Fruit fly (Drosophila melanogaster) whole organism, adult: ENCODE results near the gene Dad.

Experiments
- CG11617 ChIP-seq: fragments of 200-800 bp; sonication (Bioruptor generic); optimal IDR thresholded peaks from 2 replicates; lab custom pipeline; 2017; ENCODE audit warnings: mild to moderate bottlenecking, missing biosample characterization, missing genetic modification reagents, missing genetic modification characterization
- CG12768 ChIP-seq: fragments of 200-800 bp; sonication (Bioruptor generic); optimal IDR thresholded peaks from 2 replicates; lab custom pipeline; 2017; ENCODE audit warnings: missing biosample characterization, missing genetic modification characterization, mild to moderate bottlenecking, moderate library complexity, missing genetic modification reagents
- CG14711 ChIP-seq: fragments of 200-800 bp; sonication (Bioruptor generic); optimal IDR thresholded peaks from 2 replicates; lab custom pipeline; 2018; ENCODE audit warnings: missing biosample characterization, mild to moderate bottlenecking, missing genetic modification characterization, moderate library complexity
- CG1620 ChIP-seq: fragments of 200-800 bp; sonication (Bioruptor generic); optimal IDR thresholded peaks from 2 replicates; lab custom pipeline; 2016; ENCODE audit warnings: missing biosample characterization, missing genetic modification characterization
- CG33017 ChIP-seq: fragments of 200-800 bp; sonication (Bioruptor generic); optimal IDR thresholded peaks from 2 replicates; lab custom pipeline; 2018; ENCODE audit warnings: missing biosample characterization, mild to moderate bottlenecking, missing genetic modification characterization, moderate library complexity
- CG5204 ChIP-seq: fragments of 200-800 bp; sonication (Bioruptor generic); optimal IDR thresholded peaks from 2 replicates; lab custom pipeline; 2016; ENCODE audit warnings: missing biosample characterization, missing genetic modification characterization
- CG7045 ChIP-seq: fragments of 200-800 bp; sonication (Bioruptor generic); optimal IDR thresholded peaks from 2 replicates; lab custom pipeline; 2017; ENCODE audit warnings: missing biosample characterization, mild to moderate bottlenecking, missing genetic modification characterization
- CG7101 ChIP-seq: fragments of 200-800 bp; sonication (Bioruptor generic); optimal IDR thresholded peaks from 2 replicates; lab custom pipeline; 2018; ENCODE audit warnings: missing biosample characterization, mild to moderate bottlenecking, missing genetic modification characterization, moderate library complexity
- Clk ChIP-seq: fragments of 200-800 bp; sonication (Bioruptor generic); optimal IDR thresholded peaks from 2 replicates; lab custom pipeline; 2017; ENCODE audit warnings: missing biosample characterization, missing genetic modification characterization
- Crg-1 ChIP-seq: fragments of 200-800 bp; sonication (Bioruptor generic); optimal IDR thresholded peaks from 2 replicates; lab custom pipeline; 2016; ENCODE audit warnings: missing biosample characterization, missing genetic modification characterization
- Hr96 ChIP-seq: fragments of 200-800 bp; sonication (Bioruptor generic); optimal IDR thresholded peaks from 2 replicates; lab custom pipeline; 2016; ENCODE audit warnings: missing biosample characterization, missing genetic modification characterization
- Mnt ChIP-seq: fragments of 200-800 bp; sonication (Bioruptor generic); optimal IDR thresholded peaks from 2 replicates; lab custom pipeline; 2016; ENCODE audit warnings: missing biosample characterization, mild to moderate bottlenecking, missing genetic modification characterization
- bab1 ChIP-seq: fragments of 200-800 bp; sonication (Bioruptor generic); optimal IDR thresholded peaks from 3 replicates; lab custom pipeline; 2019; ENCODE audit warnings: missing biosample characterization, mild to moderate bottlenecking, missing genetic modification characterization, moderate library complexity
- cic ChIP-seq: fragments of 200-800 bp; sonication (Bioruptor generic); optimal IDR thresholded peaks from 2 replicates; lab custom pipeline; 2017; ENCODE audit warnings: missing biosample characterization, mild to moderate bottlenecking, missing genetic modification characterization, moderate library complexity
- cnc ChIP-seq, 2 experiments: fragments of >200 bp; optimal IDR thresholded peaks; 2 replicates each; lab custom pipeline; 2017
- kay ChIP-seq: fragments of 200-800 bp; sonication (Bioruptor generic); peaks from one replicate; lab custom pipeline; 2016; ENCODE audit warnings: missing biosample characterization, missing genetic modification characterization, borderline replicate concordance
- ovo ChIP-seq: fragments of 200-800 bp; sonication (Bioruptor generic); optimal IDR thresholded peaks from 2 replicates; lab custom pipeline; 2016; ENCODE audit warnings: missing biosample characterization, missing genetic modification characterization
- pad ChIP-seq: fragments of 200-800 bp; sonication (Bioruptor generic); optimal IDR thresholded peaks from 3 replicates; lab custom pipeline; 2017; ENCODE audit warnings: missing biosample characterization, missing genetic modification characterization, mild to moderate bottlenecking, moderate library complexity, missing genetic modification reagents
- tj ChIP-seq: fragments of 200-800 bp; sonication (Bioruptor generic); optimal IDR thresholded peaks from 3 replicates; lab custom pipeline; 2017; ENCODE audit warnings: missing biosample characterization, mild to moderate bottlenecking, missing genetic modification characterization, moderate library complexity
- toe ChIP-seq: fragments of 200-800 bp; sonication (Bioruptor generic); optimal IDR thresholded peaks from 2 replicates; lab custom pipeline; 2016; ENCODE audit warnings: missing biosample characterization, missing genetic modification characterization

The Dad gene

dm6 chr3R:17065018-17065784, 11.4 kb downstream of the Dad start:
- TF ChIP-seq Hr96 (GFP tag; lab: Kevin White, UChicago) (peak; percentile 74), CG12768 (GFP tag; lab: Kevin White, UChicago) (peak; percentile 94), toe (peak; percentile 53), Mnt (GFP tag; lab: Kevin White, UChicago) (peak; percentile 78), cnc (optimal IDR thresholded peaks at IDR 0.05; lab: Kevin White, UChicago) (no peak), CG33017 (tag; lab: Kevin White, UChicago) (peak; percentile 87), pad (peak; percentile 76), bab1 (GFP tag; lab: Kevin White, UChicago) (peak; percentile 79), CG5204 (GFP tag; lab: Kevin White, UChicago) (peak; percentile 84), CG7045 (GFP tag; lab: Kevin White, UChicago) (peak; percentile 91), Clk (peak; percentile 61), CG1620 (GFP tag; lab: Kevin White, UChicago) (peak; percentile 68), kay (GFP tag; lab: Kevin White, UChicago) (peak; percentile 91), Crg-1 (GFP tag; lab: Kevin White, UChicago) (peak; percentile 94), CG14711 (peak; percentile 87), cic (GFP tag; lab: Kevin White, UChicago) (peak; percentile 96), ovo (GFP tag; lab: Kevin White, UChicago) (peak; percentile 76), CG11617 (GFP tag; lab: Kevin White, UChicago) (peak; percentile 90), tj (GFP tag; lab: Kevin White, UChicago) (peak; percentile 88), CG7101 (tag; lab: Kevin White, UChicago) (peak; percentile 89)

DNA sequence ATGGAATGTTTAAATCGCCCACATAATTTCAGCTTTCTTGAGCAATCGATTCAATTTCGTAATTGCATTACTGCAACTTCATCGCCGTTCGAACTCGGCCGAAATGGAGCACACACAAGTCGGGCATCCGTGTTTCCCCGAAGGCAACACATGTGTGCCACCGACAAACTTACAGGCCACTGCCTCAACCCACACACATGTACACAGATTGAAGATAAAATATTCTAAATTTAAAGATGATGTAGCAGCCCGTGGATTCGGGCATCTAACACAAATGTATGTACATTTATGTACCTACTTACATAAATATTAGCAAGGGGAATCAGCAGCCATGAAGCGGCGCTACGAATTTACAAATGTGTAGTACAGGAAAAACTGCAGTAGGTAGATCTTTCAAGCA, 12.3 kb downstream of the Dad start:
- TF ChIP-seq bab1 (GFP tag; lab: Kevin White, UChicago) (no peak), CG7101 (tag; lab: Kevin White, UChicago) (no peak), kay (GFP tag; lab: Kevin White, UChicago) (peak; percentile 81)

DNA sequence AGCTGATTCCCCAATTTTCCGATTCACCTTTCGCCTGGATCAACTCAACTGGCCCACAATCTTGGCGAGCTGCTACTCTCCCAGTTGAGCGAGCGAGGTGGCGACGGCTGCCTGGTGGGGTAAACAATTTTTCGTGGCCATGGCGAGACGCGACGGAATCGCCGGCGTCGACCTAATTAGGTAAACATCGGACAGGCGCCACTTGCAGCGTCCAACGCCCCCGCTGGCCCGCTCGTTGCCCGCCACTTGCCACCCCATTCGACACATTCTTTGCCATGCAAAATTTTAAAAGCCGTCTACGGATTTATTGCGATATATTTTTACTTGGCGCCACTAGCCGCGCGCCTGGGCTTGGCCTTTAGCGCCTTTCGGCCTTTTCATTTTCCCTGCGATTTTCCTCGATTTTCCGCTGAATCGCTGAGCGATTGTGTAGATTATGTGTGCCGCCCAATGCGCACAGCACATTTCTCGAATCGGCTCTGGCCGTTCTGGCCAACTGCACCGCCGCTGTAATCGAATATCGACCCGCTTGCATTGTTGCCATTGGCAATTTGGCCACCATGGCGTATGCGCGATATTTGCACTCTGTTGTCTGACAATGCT, 13.1 kb downstream of the Dad start:
- TF ChIP-seq tj (GFP tag; lab: Kevin White, UChicago): no peak
- TF ChIP-seq Hr96 (GFP tag; lab: Kevin White, UChicago): no peak
- TF ChIP-seq CG5204 (GFP tag; lab: Kevin White, UChicago): no peak
- TF ChIP-seq CG14711: no peak
- TF ChIP-seq CG12768 (GFP tag; lab: Kevin White, UChicago): no peak
- no peak for TF ChIP-seq cic (GFP tag; lab: Kevin White, UChicago)
- TF ChIP-seq Mnt (GFP tag; lab: Kevin White, UChicago): no peak
- TF ChIP-seq Clk: no peak
- no peak for TF ChIP-seq cnc (optimal IDR thresholded peaks at IDR 0.05; lab: Kevin White, UChicago)

DNA sequence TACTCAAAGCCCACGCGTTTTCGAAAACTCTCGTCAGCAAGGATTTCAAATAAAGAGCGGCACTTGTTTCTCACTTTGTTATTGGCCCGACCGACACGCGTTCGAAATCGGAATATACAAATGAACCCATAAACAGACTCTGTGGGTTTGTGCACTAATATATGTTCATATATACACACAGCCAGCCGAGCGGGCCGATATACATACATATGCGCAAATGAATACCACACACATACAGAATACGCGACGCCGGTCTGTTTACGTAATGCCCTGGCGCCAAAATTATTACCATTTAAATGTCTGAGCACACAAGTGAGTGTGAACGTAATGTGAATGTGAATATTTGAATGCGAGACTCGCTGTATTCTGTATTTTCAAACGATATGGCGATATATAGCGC, 13.9 kb downstream of the Dad start:
- TF ChIP-seq bab1 (GFP tag; lab: Kevin White, UChicago) (no peak), cic (GFP tag; lab: Kevin White, UChicago) (peak; percentile 74), tj (GFP tag; lab: Kevin White, UChicago) (no peak), CG7101 (tag; lab: Kevin White, UChicago) (peak; percentile 4), CG12768 (GFP tag; lab: Kevin White, UChicago) (peak; percentile 16), kay (GFP tag; lab: Kevin White, UChicago) (peak; percentile 81)

DNA sequence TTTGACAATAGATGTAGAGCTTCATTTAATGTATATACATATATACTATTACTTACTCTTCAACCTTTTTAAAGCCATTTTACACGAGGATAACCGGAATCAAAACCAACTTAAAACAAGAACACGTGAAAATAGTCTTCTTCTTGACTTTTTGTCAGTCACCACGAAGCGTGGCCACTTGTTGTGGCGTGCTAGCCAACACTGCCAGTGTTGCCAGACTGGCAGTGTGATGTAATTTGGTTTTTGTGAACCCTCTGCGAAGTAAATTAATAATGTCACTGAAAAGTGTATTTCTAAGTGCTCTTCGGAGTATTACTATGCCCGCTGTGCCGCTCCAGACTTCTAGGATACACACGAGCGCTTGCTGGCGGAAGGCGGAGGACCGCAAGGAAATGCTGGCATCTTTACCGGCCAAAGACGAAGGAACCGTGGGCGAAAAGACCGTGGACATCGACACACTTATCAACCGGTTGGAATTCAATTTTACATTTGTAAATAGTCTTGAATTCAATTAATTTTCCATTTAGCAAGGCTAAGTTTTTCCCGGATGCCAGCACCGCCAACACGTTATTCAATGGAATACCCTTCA, 18.8 kb downstream of the Dad start, which contains the start of the genes Ns1 and mRpS11:
Ns1 (minus strand) TSS at position 150 of the 589 bp plus-strand sequence.
mRpS11 (plus strand) TSS at position 207 of the 589 bp plus-strand sequence.
- no peak for TF ChIP-seq CG33017 (tag; lab: Kevin White, UChicago)
- peak; percentile 33 for TF ChIP-seq CG14711
- TF ChIP-seq CG7101 (tag; lab: Kevin White, UChicago): peak; percentile 58
- TF ChIP-seq Clk: no peak
- TF ChIP-seq CG1620 (GFP tag; lab: Kevin White, UChicago): peak; percentile 51
- peak; percentile 35 for TF ChIP-seq CG12768 (GFP tag; lab: Kevin White, UChicago)
- peak; percentile 3 for TF ChIP-seq tj (GFP tag; lab: Kevin White, UChicago)
- peak; percentile 54 for TF ChIP-seq CG11617 (GFP tag; lab: Kevin White, UChicago)
- TF ChIP-seq CG5204 (GFP tag; lab: Kevin White, UChicago): no peak
- peak; percentile 99 for TF ChIP-seq Mnt (GFP tag; lab: Kevin White, UChicago)
- peak; percentile 21 for TF ChIP-seq bab1 (GFP tag; lab: Kevin White, UChicago)
- TF ChIP-seq ovo (GFP tag; lab: Kevin White, UChicago): peak; percentile 31
- no peak for TF ChIP-seq cnc (optimal IDR thresholded peaks at IDR 0.05; lab: Kevin White, UChicago)
- TF ChIP-seq CG7045 (GFP tag; lab: Kevin White, UChicago): no peak
- no peak for TF ChIP-seq toe
- peak; percentile 50 for TF ChIP-seq pad
- TF ChIP-seq kay (GFP tag; lab: Kevin White, UChicago): no peak
- TF ChIP-seq Crg-1 (GFP tag; lab: Kevin White, UChicago): peak; percentile 66
- peak; percentile 46 for TF ChIP-seq cic (GFP tag; lab: Kevin White, UChicago)
- no peak for TF ChIP-seq Hr96 (GFP tag; lab: Kevin White, UChicago)
